Worm (Caenorhabditis elegans) whole organism, midembryonic: ENCODE measurements around the gene cnc-2.

Source experiments
- T22C8.4 ChIP-seq: fragments of 200-800 bp; sonication (Bioruptor generic); IDR thresholded peaks from 2 replicates; pipeline ENCODE4 v1.3.6; 2022; ENCODE audit warnings: missing genetic modification characterization, missing compliant biosample characterization
- cog-1 ChIP-seq: sonication (generic microtip); optimal IDR thresholded peaks from 2 replicates; lab custom pipeline; 2016; ENCODE audit warnings: missing genetic modification characterization, missing compliant biosample characterization
- flt-1 ChIP-seq: fragments of 200-800 bp; sonication (Bioruptor generic); IDR thresholded peaks from 2 replicates; pipeline ENCODE4 v1.3.6; 2022; ENCODE audit warnings: missing genetic modification characterization, missing compliant biosample characterization
- klf-2 ChIP-seq: fragments of 200-800 bp; sonication (Bioruptor generic); conservative IDR thresholded peaks from 2 replicates; pipeline ENCODE4 v1.3.6; 2022; ENCODE audit warnings: missing genetic modification reagents, missing genetic modification characterization, missing compliant biosample characterization
- med-1 ChIP-seq: sonication (generic microtip); optimal IDR thresholded peaks from 2 replicates; lab custom pipeline; 2017; ENCODE audit warnings: missing genetic modification characterization, mild to moderate bottlenecking, missing compliant biosample characterization, antibody characterized with exemption, missing genetic modification reagents; ENCODE audit not compliant: insufficient read depth
- ref-1 ChIP-seq: fragments of 200-800 bp; sonication (Bioruptor generic); conservative IDR thresholded peaks from 2 replicates; pipeline ENCODE4 v1.3.6; 2022; ENCODE audit warnings: missing genetic modification reagents, missing genetic modification characterization, missing compliant biosample characterization
- tab-1 ChIP-seq: fragments of 200-800 bp; sonication (Bioruptor generic); IDR thresholded peaks from 2 replicates; pipeline ENCODE4 v1.3.6; 2022; ENCODE audit warnings: missing genetic modification characterization, missing compliant biosample characterization
- ztf-23 ChIP-seq: fragments of 200-800 bp; sonication (Bioruptor generic); IDR thresholded peaks from 2 replicates; pipeline ENCODE4 v1.3.6; 2022; ENCODE audit warnings: missing genetic modification reagents, missing genetic modification characterization, missing compliant biosample characterization
- ztf-29 ChIP-seq: fragments of 200-800 bp; sonication (Bioruptor generic); IDR thresholded peaks from 2 replicates; pipeline ENCODE4 v1.3.6; 2022; ENCODE audit warnings: missing genetic modification reagents, missing genetic modification characterization, missing compliant biosample characterization

Gene cnc-2

ce11 chrV:1450160-1450559 lies at the start of gene cnc-2:
Gene cnc-2 (minus strand): TSS chrV:1450183.
- TF ChIP-seq ztf-23 (GFP tag; lab: Robert Waterston, UW): no peak
- no peak for TF ChIP-seq ztf-29 (GFP tag; lab: Robert Waterston, UW)
- TF ChIP-seq tab-1 (GFP tag; lab: Robert Waterston, UW): no peak
- no peak for TF ChIP-seq T22C8.4 (GFP tag; lab: Robert Waterston, UW)
- TF ChIP-seq klf-2 (GFP tag; lab: Robert Waterston, UW): no peak
- TF ChIP-seq flt-1 (GFP tag; lab: Robert Waterston, UW): no peak
- no peak for TF ChIP-seq ref-1 (GFP tag; lab: Robert Waterston, UW)
- no peak for TF ChIP-seq cog-1 (tag; lab: Kevin White, UChicago)
- TF ChIP-seq med-1 (GFP tag; lab: Kevin White, UChicago): no peak

- TF ChIP-seq ztf-29 (GFP tag; lab: Robert Waterston, UW) (no peak), tab-1 (GFP tag; lab: Robert Waterston, UW) (no peak), T22C8.4 (GFP tag; lab: Robert Waterston, UW) (no peak), ztf-23 (GFP tag; lab: Robert Waterston, UW) (no peak), cog-1 (tag; lab: Kevin White, UChicago) (no peak), med-1 (GFP tag; lab: Kevin White, UChicago) (no peak)
Measured at ce11 chrV:1499140-1499539, 49.2 kb upstream of the cnc-2 start, which contains the start of gene sru-27. Gene sru-27 (plus strand): TSS chrV:1499440.

ce11 chrV:1495752-1496151 lies 45.8 kb upstream of the cnc-2 start:
- TF ChIP-seq T22C8.4 (GFP tag; lab: Robert Waterston, UW) (peak; percentile 80), ztf-23 (GFP tag; lab: Robert Waterston, UW) (no peak), ztf-29 (GFP tag; lab: Robert Waterston, UW) (no peak)

- no peak for TF ChIP-seq ref-1 (GFP tag; lab: Robert Waterston, UW)
- TF ChIP-seq T22C8.4 (GFP tag; lab: Robert Waterston, UW): no peak
- TF ChIP-seq flt-1 (GFP tag; lab: Robert Waterston, UW): no peak
Measured at ce11 chrV:1495334-1495733, 45.4 kb upstream of the cnc-2 start, which contains the start of gene C38C3.3. Gene C38C3.3 (plus strand): TSS chrV:1495634.

ce11 chrV:1494469-1494868 lies 44.5 kb upstream of the cnc-2 start, which contains the start of gene spig-7:
Gene spig-7 (plus strand): TSS chrV:1494769.
- TF ChIP-seq ztf-23 (GFP tag; lab: Robert Waterston, UW) (no peak), ref-1 (GFP tag; lab: Robert Waterston, UW) (no peak), T22C8.4 (GFP tag; lab: Robert Waterston, UW) (no peak), ztf-29 (GFP tag; lab: Robert Waterston, UW) (no peak), cog-1 (tag; lab: Kevin White, UChicago) (no peak), klf-2 (GFP tag; lab: Robert Waterston, UW) (no peak), flt-1 (GFP tag; lab: Robert Waterston, UW) (no peak), med-1 (GFP tag; lab: Kevin White, UChicago) (no peak), tab-1 (GFP tag; lab: Robert Waterston, UW) (no peak)

ce11 chrV:1491510-1491909 lies 41.5 kb upstream of the cnc-2 start, which contains the start of gene C38C3.6:
Gene C38C3.6 (minus strand): TSS chrV:1491610.
- TF ChIP-seq ref-1 (GFP tag; lab: Robert Waterston, UW) (no peak), cog-1 (tag; lab: Kevin White, UChicago) (no peak), klf-2 (GFP tag; lab: Robert Waterston, UW) (no peak), ztf-29 (GFP tag; lab: Robert Waterston, UW) (no peak), flt-1 (GFP tag; lab: Robert Waterston, UW) (no peak), ztf-23 (GFP tag; lab: Robert Waterston, UW) (no peak), T22C8.4 (GFP tag; lab: Robert Waterston, UW) (no peak), med-1 (GFP tag; lab: Kevin White, UChicago) (no peak), tab-1 (GFP tag; lab: Robert Waterston, UW) (no peak)

ce11 chrV:1488642-1489041 lies 38.7 kb upstream of the cnc-2 start:
- TF ChIP-seq med-1 (GFP tag; lab: Kevin White, UChicago) (no peak), ref-1 (GFP tag; lab: Robert Waterston, UW) (no peak), T22C8.4 (GFP tag; lab: Robert Waterston, UW) (no peak), flt-1 (GFP tag; lab: Robert Waterston, UW) (no peak), ztf-29 (GFP tag; lab: Robert Waterston, UW) (no peak), tab-1 (GFP tag; lab: Robert Waterston, UW) (no peak), klf-2 (GFP tag; lab: Robert Waterston, UW) (no peak)

- TF ChIP-seq cog-1 (tag; lab: Kevin White, UChicago) (no peak), ztf-29 (GFP tag; lab: Robert Waterston, UW) (no peak), flt-1 (GFP tag; lab: Robert Waterston, UW) (no peak), T22C8.4 (GFP tag; lab: Robert Waterston, UW) (no peak), med-1 (GFP tag; lab: Kevin White, UChicago) (no peak), ref-1 (GFP tag; lab: Robert Waterston, UW) (no peak), tab-1 (GFP tag; lab: Robert Waterston, UW) (no peak), klf-2 (GFP tag; lab: Robert Waterston, UW) (no peak), ztf-23 (GFP tag; lab: Robert Waterston, UW) (no peak)
Measured at ce11 chrV:1487262-1487661, 37.3 kb upstream of the cnc-2 start.

ce11 chrV:1486031-1486430 lies 36.0 kb upstream of the cnc-2 start:
- no peak for TF ChIP-seq tab-1 (GFP tag; lab: Robert Waterston, UW)
- no peak for TF ChIP-seq klf-2 (GFP tag; lab: Robert Waterston, UW)
- no peak for TF ChIP-seq ztf-29 (GFP tag; lab: Robert Waterston, UW)
- no peak for TF ChIP-seq med-1 (GFP tag; lab: Kevin White, UChicago)
- TF ChIP-seq ref-1 (GFP tag; lab: Robert Waterston, UW): no peak
- no peak for TF ChIP-seq ztf-23 (GFP tag; lab: Robert Waterston, UW)
- no peak for TF ChIP-seq flt-1 (GFP tag; lab: Robert Waterston, UW)
- TF ChIP-seq cog-1 (tag; lab: Kevin White, UChicago): no peak
- no peak for TF ChIP-seq T22C8.4 (GFP tag; lab: Robert Waterston, UW)
